Fruit fly (Drosophila melanogaster) whole organism, embryonic: ENCODE data around the gene siz.
A peak's percentile ranks its signal among the peaks of the same experiment; 100 is the strongest.

ENCODE experiments used
- Adf1 ChIP-seq: fragments of 200-800 bp; sonication (Bioruptor generic); IDR thresholded peaks from 2 replicates; pipeline ENCODE4 v1.3.6; 2022; ENCODE audit warnings: missing biosample characterization, missing genetic modification characterization
- Atf3 ChIP-seq: fragments of 200-800 bp; sonication (Bioruptor generic); optimal IDR thresholded peaks from 3 replicates; lab custom pipeline; 2016; ENCODE audit warnings: missing biosample characterization, missing genetic modification characterization
- B-H1 ChIP-seq: fragments of 200-800 bp; sonication (Bioruptor generic); IDR thresholded peaks from 3 replicates; pipeline ENCODE4 v1.3.6; 2022; ENCODE audit warnings: missing biosample characterization, missing genetic modification characterization
- Blimp-1 ChIP-seq: fragments of 200-800 bp; sonication (Bioruptor generic); optimal IDR thresholded peaks from 3 replicates; lab custom pipeline; 2018; ENCODE audit warnings: missing biosample characterization, missing genetic modification characterization, mild to moderate bottlenecking, moderate library complexity, missing genetic modification reagents
- BtbVII ChIP-seq: fragments of 200-800 bp; sonication (Bioruptor generic); optimal IDR thresholded peaks from 3 replicates; lab custom pipeline; 2017; ENCODE audit warnings: missing biosample characterization, mild to moderate bottlenecking, missing genetic modification characterization
- CG1024 ChIP-seq: fragments of 200-800 bp; sonication (Bioruptor generic); IDR thresholded peaks from 2 replicates; pipeline ENCODE4 v1.3.6; 2022; ENCODE audit warnings: missing biosample characterization, missing genetic modification characterization
- CG10543 ChIP-seq: fragments of 200-800 bp; sonication (Bioruptor generic); optimal IDR thresholded peaks from 3 replicates; lab custom pipeline; 2017; ENCODE audit warnings: missing biosample characterization, mild to moderate bottlenecking, missing genetic modification characterization, moderate library complexity
- CG11093 ChIP-seq: fragments of 200-800 bp; sonication (Bioruptor generic); IDR thresholded peaks from 3 replicates; pipeline ENCODE4 v1.3.6; 2022; ENCODE audit warnings: missing biosample characterization, missing genetic modification characterization
- CG11560 ChIP-seq: fragments of 200-800 bp; sonication (Bioruptor generic); IDR thresholded peaks from 3 replicates; pipeline ENCODE4 v1.3.6; 2022; ENCODE audit warnings: missing biosample characterization, missing genetic modification characterization
- CG13775 ChIP-seq: fragments of 200-800 bp; sonication (Bioruptor generic); optimal IDR thresholded peaks from 3 replicates; lab custom pipeline; 2017; ENCODE audit warnings: missing biosample characterization, mild to moderate bottlenecking, missing genetic modification characterization
- CG15269 ChIP-seq: fragments of 200-800 bp; sonication (Bioruptor generic); optimal IDR thresholded peaks from 2 replicates; lab custom pipeline; 2018; ENCODE audit warnings: missing biosample characterization, mild to moderate bottlenecking, missing genetic modification characterization, moderate library complexity
- CG1832 ChIP-seq: fragments of 200-800 bp; sonication (Bioruptor generic); optimal IDR thresholded peaks from 2 replicates; lab custom pipeline; 2017; ENCODE audit warnings: missing biosample characterization, mild to moderate bottlenecking, missing genetic modification characterization, inconsistent platforms
- CG2875 ChIP-seq: fragments of 200-800 bp; sonication (Bioruptor generic); optimal IDR thresholded peaks from 2 replicates; lab custom pipeline; 2017; ENCODE audit warnings: missing biosample characterization, mild to moderate bottlenecking, missing genetic modification characterization, missing genetic modification reagents
- CG32767 ChIP-seq: fragments of 200-800 bp; sonication (Bioruptor generic); IDR thresholded peaks from 2 replicates; pipeline ENCODE4 v1.3.6; 2022; ENCODE audit warnings: missing biosample characterization, missing genetic modification characterization
- CG34224 ChIP-seq: fragments of 200-800 bp; sonication (Bioruptor generic); IDR thresholded peaks from 3 replicates; pipeline ENCODE4 v1.3.6; 2022; ENCODE audit warnings: missing biosample characterization, missing genetic modification characterization; ENCODE audit not compliant: partially characterized antibody
- CG3726 ChIP-seq: fragments of 200-800 bp; sonication (Bioruptor generic); IDR thresholded peaks from 3 replicates; pipeline ENCODE4, ENCODE4 v1.3.6; 2022; ENCODE audit warnings: missing biosample characterization, missing genetic modification characterization
- CG3995 ChIP-seq: fragments of 200-800 bp; sonication (Bioruptor generic); optimal IDR thresholded peaks from 3 replicates; lab custom pipeline; 2016; ENCODE audit warnings: missing biosample characterization, missing genetic modification characterization
- CG6683 ChIP-seq: fragments of 200-800 bp; sonication (Bioruptor generic); optimal IDR thresholded peaks from 2 replicates; lab custom pipeline; 2017; ENCODE audit warnings: missing biosample characterization, mild to moderate bottlenecking, missing genetic modification characterization, missing genetic modification reagents
- CG8478 ChIP-seq: fragments of >200 bp; optimal IDR thresholded peaks from 2 replicates; lab custom pipeline; 2018
- CG9797 ChIP-seq: fragments of 200-800 bp; sonication (Bioruptor generic); optimal IDR thresholded peaks from 3 replicates; lab custom pipeline; 2018; ENCODE audit warnings: missing biosample characterization, mild to moderate bottlenecking, missing genetic modification characterization
- CG9876 ChIP-seq: fragments of 200-800 bp; sonication (Bioruptor generic); optimal IDR thresholded peaks from 2 replicates; lab custom pipeline; 2016; ENCODE audit warnings: missing biosample characterization, missing genetic modification characterization
- CoRest ChIP-seq: fragments of 200-800 bp; sonication (Bioruptor generic); optimal IDR thresholded peaks from 3 replicates; lab custom pipeline; 2018; ENCODE audit warnings: missing biosample characterization, mild to moderate bottlenecking, missing genetic modification characterization, moderate library complexity
- Dek ChIP-seq: fragments of 200-800 bp; sonication (Bioruptor generic); optimal IDR thresholded peaks from 3 replicates; lab custom pipeline; 2019; ENCODE audit warnings: missing biosample characterization, mild to moderate bottlenecking, missing genetic modification characterization, moderate library complexity
- Dfd ChIP-seq, 2 experiments: fragments of >200 bp; optimal IDR thresholded peaks; 2 replicates each; lab custom pipeline; 2017; ENCODE audit warnings: missing biosample characterization in 2 of 2, missing genetic modification characterization in 2 of 2
- E2f2 ChIP-seq: fragments of 200-800 bp; sonication (Bioruptor generic); IDR thresholded peaks from 2 replicates; pipeline ENCODE4 v1.3.6; 2022; ENCODE audit warnings: missing biosample characterization, missing genetic modification characterization
- Ets65A ChIP-seq: fragments of 200-800 bp; sonication (Bioruptor generic); peaks from one replicate; lab custom pipeline; 2016; ENCODE audit warnings: missing biosample characterization, missing genetic modification characterization
- Gsc ChIP-seq: fragments of 200-800 bp; sonication (Bioruptor generic); IDR thresholded peaks from 2 replicates; pipeline ENCODE4 v1.3.6; 2022; ENCODE audit warnings: missing biosample characterization, missing genetic modification characterization
- HmgD ChIP-seq: fragments of 200-800 bp; sonication (Bioruptor generic); optimal IDR thresholded peaks from 3 replicates; lab custom pipeline; 2016; ENCODE audit warnings: missing biosample characterization, missing genetic modification characterization
- NK7.1 ChIP-seq: fragments of 200-800 bp; sonication (Bioruptor generic); optimal IDR thresholded peaks from 3 replicates; lab custom pipeline; 2016; ENCODE audit warnings: missing biosample characterization, missing genetic modification characterization
- TFAM ChIP-seq: fragments of 200-800 bp; sonication (Bioruptor generic); optimal IDR thresholded peaks from 2 replicates; lab custom pipeline; 2017; ENCODE audit warnings: missing biosample characterization, missing genetic modification characterization, inconsistent platforms
- br ChIP-seq: fragments of >200 bp; optimal IDR thresholded peaks from 2 replicates; lab custom pipeline; 2017
- cas ChIP-seq: fragments of 200-800 bp; sonication (Bioruptor generic); IDR thresholded peaks from 2 replicates; pipeline ENCODE4 v1.3.6; 2022; ENCODE audit warnings: missing biosample characterization, missing genetic modification characterization
- ci ChIP-seq: fragments of 200-800 bp; sonication (Bioruptor generic); IDR thresholded peaks from 3 replicates; pipeline ENCODE4 v1.3.6; 2022; ENCODE audit warnings: missing biosample characterization, missing genetic modification characterization
- crp ChIP-seq, 2 experiments: fragments of 200-800 bp; sonication (Bioruptor generic); optimal IDR thresholded peaks; 2 replicates in 1 of 2; 3 replicates in 1 of 2; lab custom pipeline; 2017; ENCODE audit warnings: missing biosample characterization in 2 of 2, missing genetic modification characterization in 2 of 2, mild to moderate bottlenecking in 1 of 2, moderate library complexity in 1 of 2
- cwo ChIP-seq: fragments of 200-800 bp; sonication (Bioruptor generic); optimal IDR thresholded peaks from 3 replicates; lab custom pipeline; 2017; ENCODE audit warnings: missing biosample characterization, missing genetic modification characterization, mild to moderate bottlenecking, moderate library complexity, missing genetic modification reagents
- danr ChIP-seq: fragments of 200-800 bp; sonication (Bioruptor generic); IDR thresholded peaks from 2 replicates; pipeline ENCODE4 v1.3.6; 2022; ENCODE audit warnings: missing biosample characterization, missing genetic modification characterization
- fd64A ChIP-seq: fragments of 200-800 bp; sonication (Bioruptor generic); optimal IDR thresholded peaks from 3 replicates; lab custom pipeline; 2018; ENCODE audit warnings: missing biosample characterization, mild to moderate bottlenecking, missing genetic modification characterization
- gce ChIP-seq: fragments of 200-800 bp; sonication (Bioruptor generic); IDR thresholded peaks from 3 replicates; pipeline ENCODE4 v1.3.6; 2022; ENCODE audit warnings: missing biosample characterization, missing genetic modification characterization
- lbe ChIP-seq: fragments of 200-800 bp; sonication (Bioruptor generic); optimal IDR thresholded peaks from 2 replicates; lab custom pipeline; 2016; ENCODE audit warnings: missing biosample characterization, mild to moderate bottlenecking, missing genetic modification characterization
- nmo ChIP-seq: fragments of 200-800 bp; sonication (Bioruptor generic); optimal IDR thresholded peaks from 2 replicates; lab custom pipeline; 2018; ENCODE audit warnings: missing biosample characterization, mild to moderate bottlenecking, missing genetic modification characterization, moderate library complexity
- nom ChIP-seq: fragments of 200-800 bp; sonication (Bioruptor generic); optimal IDR thresholded peaks from 2 replicates; lab custom pipeline; 2017; ENCODE audit warnings: missing biosample characterization, missing genetic modification characterization, mild to moderate bottlenecking, moderate library complexity, missing genetic modification reagents
- oc ChIP-seq: fragments of 200-800 bp; sonication (Bioruptor generic); optimal IDR thresholded peaks from 2 replicates; lab custom pipeline; 2018; ENCODE audit warnings: missing biosample characterization, mild to moderate bottlenecking, missing genetic modification characterization, moderate library complexity
- pfk ChIP-seq: fragments of 200-800 bp; sonication (Bioruptor generic); optimal IDR thresholded peaks from 2 replicates; lab custom pipeline; 2018; ENCODE audit warnings: missing biosample characterization, mild to moderate bottlenecking, missing genetic modification characterization, moderate library complexity
- pum ChIP-seq: fragments of 200-800 bp; sonication (Bioruptor generic); optimal IDR thresholded peaks from 2 replicates; lab custom pipeline; 2016; ENCODE audit warnings: missing biosample characterization, missing genetic modification characterization
- slou ChIP-seq: fragments of 200-800 bp; sonication (Bioruptor generic); optimal IDR thresholded peaks from 3 replicates; lab custom pipeline; 2016; ENCODE audit warnings: missing biosample characterization, missing genetic modification characterization
- so ChIP-seq: fragments of 200-800 bp; sonication (Bioruptor generic); IDR thresholded peaks from 3 replicates; pipeline ENCODE4 v1.3.6; 2022; ENCODE audit warnings: missing biosample characterization, missing genetic modification characterization
- stc ChIP-seq: fragments of 200-800 bp; sonication (Bioruptor generic); IDR thresholded peaks from 2 replicates; pipeline ENCODE4 v1.3.6; 2022; ENCODE audit warnings: missing biosample characterization, missing genetic modification characterization
- ttk ChIP-seq: fragments of 200-800 bp; sonication (Bioruptor generic); IDR thresholded peaks from 2 replicates; pipeline ENCODE4 v2.1.2; 2022; ENCODE audit warnings: missing biosample characterization, missing genetic modification characterization
- unc-4 ChIP-seq: fragments of 200-800 bp; sonication (Bioruptor generic); IDR thresholded peaks from 2 replicates; pipeline ENCODE4 v1.3.6; 2022; ENCODE audit warnings: missing biosample characterization, missing genetic modification characterization; ENCODE audit not compliant: partially characterized antibody
- vnd ChIP-seq: fragments of 200-800 bp; sonication (Bioruptor generic); IDR thresholded peaks from 3 replicates; pipeline ENCODE4 v1.3.6; 2022; ENCODE audit warnings: missing biosample characterization, missing genetic modification characterization; ENCODE audit not compliant: partially characterized antibody
- wdn ChIP-seq: fragments of 200-800 bp; sonication (Bioruptor generic); IDR thresholded peaks from 2 replicates; pipeline ENCODE4 v1.3.6; 2022; ENCODE audit warnings: missing biosample characterization, missing genetic modification characterization

The siz gene

dm6 chr3L:21037404-21037803 is 3.1 kb downstream of the siz start (continued):
- TF ChIP-seq Blimp-1 (GFP tag; lab: Kevin White, UChicago), result peak; percentile 88
- TF ChIP-seq Dek (tag; lab: Kevin White, UChicago), result peak; percentile 67
- TF ChIP-seq CG3995 (GFP tag; lab: Kevin White, UChicago), result peak; percentile 13
- peak; percentile 57 for TF ChIP-seq cwo
- 0 out of 3 replicates have a peak, but pooled peaks have one; percentile 29 for TF ChIP-seq CG3726 (GFP tag; lab: Robert Waterston, UW)
- TF ChIP-seq TFAM, result no peak
- TF ChIP-seq Dfd (GFP tag; optimal IDR thresholded peaks at IDR 0.05; lab: Kevin White, UChicago), result no peak
- peak; percentile 47; the same call in 2 of the 3 replicates for TF ChIP-seq B-H1 (GFP tag; lab: Robert Waterston, UW)
- peak; percentile 41 for TF ChIP-seq Atf3 (GFP tag; lab: Kevin White, UChicago)
- peak; percentile 53 for TF ChIP-seq CG2875 (GFP tag; lab: Kevin White, UChicago)
- peak; percentile 71 for TF ChIP-seq ttk
- TF ChIP-seq CG1024 (GFP tag; lab: Robert Waterston, UW), result no peak
- peak; percentile 25 for TF ChIP-seq CG6683 (GFP tag; lab: Kevin White, UChicago)
- peak; percentile 23 for TF ChIP-seq NK7.1 (GFP tag; lab: Kevin White, UChicago)
- peak in 1 of 2 experiments; percentile 13 for TF ChIP-seq crp (GFP tag; optimal IDR thresholded peaks at IDR 0.05; lab: Kevin White, UChicago)
- TF ChIP-seq Adf1 (GFP tag; lab: Robert Waterston, UW), result peak; percentile 45; the same call in 1 of the 2 replicates
- peak; percentile 64; the same call in 1 of the 2 replicates for TF ChIP-seq CG32767 (GFP tag; lab: Robert Waterston, UW)
- TF ChIP-seq CG13775, result peak; percentile 63
- peak; percentile 67 for TF ChIP-seq BtbVII (GFP tag; lab: Kevin White, UChicago)
- peak; percentile 80 for TF ChIP-seq so (GFP tag; lab: Robert Waterston, UW)
- TF ChIP-seq CG10543 (GFP tag; lab: Kevin White, UChicago), result peak; percentile 15
- peak; percentile 93 for TF ChIP-seq Ets65A (GFP tag; lab: Kevin White, UChicago)
- TF ChIP-seq wdn (GFP tag; lab: Robert Waterston, UW), result peak; percentile 78
- no peak for TF ChIP-seq slou (GFP tag; lab: Kevin White, UChicago)
- TF ChIP-seq nmo (GFP tag; lab: Kevin White, UChicago), result peak; percentile 86
- no peak for TF ChIP-seq br (lab: Kevin White, UChicago)
- TF ChIP-seq CG15269 (tag; lab: Kevin White, UChicago), result peak; percentile 90
- no peak for TF ChIP-seq gce (GFP tag; lab: Robert Waterston, UW)
- TF ChIP-seq CG8478 (lab: Kevin White, UChicago), result no peak
- TF ChIP-seq danr (GFP tag; lab: Robert Waterston, UW), result peak; percentile 49; the same call in 1 of the 2 replicates
- TF ChIP-seq HmgD (GFP tag; lab: Kevin White, UChicago), result no peak
- peak; percentile 82 for TF ChIP-seq ci (GFP tag; lab: Robert Waterston, UW)
- TF ChIP-seq CG1832 (GFP tag; lab: Kevin White, UChicago), result no peak
- no peak for TF ChIP-seq Gsc (GFP tag; lab: Robert Waterston, UW)
- TF ChIP-seq fd64A, result peak; percentile 26
- no peak for TF ChIP-seq CG9797
- TF ChIP-seq nom (GFP tag; lab: Kevin White, UChicago), result no peak
- TF ChIP-seq pfk (GFP tag; lab: Kevin White, UChicago), result no peak
- no peak for TF ChIP-seq cas (GFP tag; lab: Robert Waterston, UW)
- TF ChIP-seq CG34224 (GFP tag; lab: Robert Waterston, UW), result no peak
- peak; percentile 59; the same call in 2 of the 3 replicates for TF ChIP-seq CG11560 (tag; lab: Robert Waterston, UW)
- no peak for TF ChIP-seq lbe (GFP tag; lab: Kevin White, UChicago)
- TF ChIP-seq pum (GFP tag; lab: Kevin White, UChicago), result peak; percentile 53
- peak; percentile 51; the same call in 1 of the 2 replicates for TF ChIP-seq E2f2
- TF ChIP-seq CoRest (tag; lab: Kevin White, UChicago), result peak; percentile 86
- TF ChIP-seq unc-4 (GFP tag; lab: Robert Waterston, UW), result no peak
- TF ChIP-seq CG11093, result 0 out of 3 replicates have a peak, but pooled peaks have one; percentile 10
- TF ChIP-seq vnd (GFP tag; lab: Robert Waterston, UW), result no peak
- peak; percentile 84 for TF ChIP-seq oc (tag; lab: Kevin White, UChicago)
- TF ChIP-seq stc (GFP tag; lab: Robert Waterston, UW), result peak; percentile 67
- TF ChIP-seq CG9876 (GFP tag; lab: Kevin White, UChicago), result no peak
